Worm (Caenorhabditis elegans) whole organism, late embryonic: Measurements from ENCODE around the gene lbp-1.
A peak's percentile ranks its signal among the peaks of the same experiment; 100 is the strongest.

Experiments used
- T23F11.4 ChIP-seq: fragments of 200-800 bp; sonication (Bioruptor generic); optimal IDR thresholded peaks from 2 replicates; lab custom pipeline; 2018; ENCODE audit warnings: mild to moderate bottlenecking, missing genetic modification characterization, missing compliant biosample characterization
- ama-1 ChIP-seq: fragments of 150-350 bp; optimal IDR thresholded peaks from 2 replicates; lab custom pipeline; 2014
- ceh-9 ChIP-seq: sonication (generic microtip); optimal IDR thresholded peaks from 2 replicates; lab custom pipeline; 2016; ENCODE audit warnings: mild to moderate bottlenecking, missing genetic modification characterization, inconsistent platforms, missing compliant biosample characterization
- dmd-4 ChIP-seq: sonication (generic microtip); optimal IDR thresholded peaks from 2 replicates; lab custom pipeline; 2016; ENCODE audit warnings: borderline replicate concordance, missing genetic modification characterization, missing compliant biosample characterization
- dve-1 ChIP-seq: sonication (generic microtip); optimal IDR thresholded peaks from 2 replicates; lab custom pipeline; 2017; ENCODE audit warnings: antibody characterized with exemption, mild to moderate bottlenecking, missing genetic modification characterization, missing compliant biosample characterization
- elt-2 ChIP-seq: sonication (generic microtip); optimal IDR thresholded peaks from 2 replicates; lab custom pipeline; 2016; ENCODE audit warnings: missing genetic modification reagents, missing genetic modification characterization, missing compliant biosample characterization
- ets-4 ChIP-seq: sonication (generic microtip); optimal IDR thresholded peaks from 2 replicates; lab custom pipeline; 2016; ENCODE audit warnings: missing genetic modification characterization, missing compliant biosample characterization
- fkh-10 ChIP-seq: fragments of 150-350 bp; optimal IDR thresholded peaks from 2 replicates; lab custom pipeline; 2014; ENCODE audit warnings: missing biosample characterization, missing genetic modification reagents, missing genetic modification characterization
- nhr-11 ChIP-seq: fragments of 150-350 bp; optimal IDR thresholded peaks from 2 replicates; lab custom pipeline; 2014; ENCODE audit warnings: missing biosample characterization, missing genetic modification characterization
- nhr-232 ChIP-seq: sonication (generic microtip); optimal IDR thresholded peaks from 2 replicates; lab custom pipeline; 2016; ENCODE audit warnings: missing genetic modification characterization, missing compliant biosample characterization
- odd-2 ChIP-seq: sonication (generic microtip); optimal IDR thresholded peaks from 2 replicates; lab custom pipeline; 2017; ENCODE audit warnings: antibody characterized with exemption, mild to moderate bottlenecking, missing genetic modification characterization, missing compliant biosample characterization
- pha-4 ChIP-seq: fragments of 150-350 bp; optimal IDR thresholded peaks from 2 replicates; lab custom pipeline; 2018; ENCODE audit warnings: missing biosample characterization, missing genetic modification reagents, missing genetic modification characterization
- pqm-1 ChIP-seq: sonication (generic microtip); optimal IDR thresholded peaks from 2 replicates; lab custom pipeline; 2016; ENCODE audit warnings: missing genetic modification characterization, missing compliant biosample characterization
- unc-55 ChIP-seq: sonication (generic microtip); optimal IDR thresholded peaks from 2 replicates; lab custom pipeline; 2017; ENCODE audit warnings: missing biosample characterization, missing genetic modification reagents, missing genetic modification characterization

ce11 chrX:3245812-3246211, 13.1 kb upstream of the lbp-1 start, which contains the start of gene F40F4.7:
- TF ChIP-seq elt-2 (tag; lab: Kevin White, UChicago) = no peak
- no peak for TF ChIP-seq dve-1 (tag; lab: Kevin White, UChicago)
- no peak for TF ChIP-seq nhr-11
- TF ChIP-seq nhr-232 (tag; lab: Kevin White, UChicago) = no peak
- no peak for TF ChIP-seq ceh-9
- TF ChIP-seq pha-4 (tag; lab: Kevin White, UChicago) = no peak
- TF ChIP-seq T23F11.4 (GFP tag; lab: Kevin White, UChicago) = no peak
- peak; percentile 61 for TF ChIP-seq unc-55 (GFP tag; lab: Kevin White, UChicago)
- TF ChIP-seq dmd-4 (tag; lab: Kevin White, UChicago) = no peak
- TF ChIP-seq ets-4 (tag; lab: Kevin White, UChicago) = no peak
- TF ChIP-seq ama-1 (lab: Kevin White, UChicago) = no peak
- TF ChIP-seq fkh-10 (GFP tag; lab: Kevin White, UChicago) = no peak
- no peak for TF ChIP-seq pqm-1 (tag; lab: Kevin White, UChicago)
- TF ChIP-seq odd-2 = no peak
